Fruit fly (Drosophila melanogaster) whole organism, embryonic: ENCODE data around the gene CG14088.
A peak's percentile ranks its signal among the peaks of the same experiment; 100 is the strongest.

ENCODE experiments used
- Adf1 ChIP-seq: fragments of 200-800 bp; sonication (Bioruptor generic); IDR thresholded peaks from 2 replicates; pipeline ENCODE4 v1.3.6; 2022; ENCODE audit warnings: missing biosample characterization, missing genetic modification characterization
- B-H1 ChIP-seq: fragments of 200-800 bp; sonication (Bioruptor generic); IDR thresholded peaks from 3 replicates; pipeline ENCODE4 v1.3.6; 2022; ENCODE audit warnings: missing biosample characterization, missing genetic modification characterization
- CG10979 ChIP-seq: fragments of 200-800 bp; sonication (Bioruptor generic); optimal IDR thresholded peaks from 2 replicates; lab custom pipeline; 2018; ENCODE audit warnings: missing biosample characterization, mild to moderate bottlenecking, missing genetic modification characterization, moderate library complexity
- CG12071 ChIP-seq: fragments of 200-800 bp; sonication (Bioruptor generic); optimal IDR thresholded peaks from 3 replicates; lab custom pipeline; 2018; ENCODE audit warnings: missing biosample characterization, mild to moderate bottlenecking, missing genetic modification characterization
- CG1233 ChIP-seq: fragments of 200-800 bp; sonication (Bioruptor generic); optimal IDR thresholded peaks from 4 replicates; lab custom pipeline; 2018; ENCODE audit warnings: missing biosample characterization, mild to moderate bottlenecking, missing genetic modification characterization
- CG14710 ChIP-seq: fragments of 200-800 bp; sonication (Bioruptor generic); optimal IDR thresholded peaks from 3 replicates; lab custom pipeline; 2019; ENCODE audit warnings: missing biosample characterization, mild to moderate bottlenecking, missing genetic modification characterization, moderate library complexity
- CG14860 ChIP-seq: fragments of 200-800 bp; sonication (Bioruptor generic); IDR thresholded peaks from 3 replicates; pipeline ENCODE4 v1.3.6; 2022; ENCODE audit warnings: missing biosample characterization, missing genetic modification characterization; ENCODE audit not compliant: partially characterized antibody
- CG14965 ChIP-seq: fragments of 200-800 bp; sonication (Bioruptor generic); optimal IDR thresholded peaks from 2 replicates; lab custom pipeline; 2016; ENCODE audit warnings: missing biosample characterization, missing genetic modification characterization, borderline replicate concordance
- CG17568 ChIP-seq: fragments of 200-800 bp; sonication (Bioruptor generic); optimal IDR thresholded peaks from 2 replicates; lab custom pipeline; 2018; ENCODE audit warnings: missing biosample characterization, mild to moderate bottlenecking, missing genetic modification characterization, moderate library complexity
- CG17829 ChIP-seq: fragments of 200-800 bp; optimal IDR thresholded peaks from 2 replicates; lab custom pipeline; 2019; ENCODE audit warnings: missing biosample characterization, mild to moderate bottlenecking, missing genetic modification characterization, moderate library complexity
- CG31388 ChIP-seq: fragments of 200-800 bp; sonication (Bioruptor generic); optimal IDR thresholded peaks from 2 replicates; lab custom pipeline; 2016; ENCODE audit warnings: missing biosample characterization, missing genetic modification characterization
- CG33557 ChIP-seq: fragments of 200-800 bp; sonication (Bioruptor generic); optimal IDR thresholded peaks from 2 replicates; lab custom pipeline; 2019; ENCODE audit warnings: missing biosample characterization, mild to moderate bottlenecking, missing genetic modification characterization, moderate library complexity
- CG3407 ChIP-seq: fragments of 200-800 bp; sonication (Bioruptor generic); optimal IDR thresholded peaks from 2 replicates; lab custom pipeline; 2018; ENCODE audit warnings: missing biosample characterization, mild to moderate bottlenecking, missing genetic modification characterization
- CG6683 ChIP-seq: fragments of 200-800 bp; sonication (Bioruptor generic); optimal IDR thresholded peaks from 2 replicates; lab custom pipeline; 2017; ENCODE audit warnings: missing biosample characterization, mild to moderate bottlenecking, missing genetic modification characterization, missing genetic modification reagents
- CG7745 ChIP-seq: fragments of 200-800 bp; sonication (Bioruptor generic); optimal IDR thresholded peaks from 2 replicates; lab custom pipeline; 2018; ENCODE audit warnings: missing biosample characterization, mild to moderate bottlenecking, missing genetic modification characterization, moderate library complexity
- CG7928 ChIP-seq: fragments of 200-800 bp; sonication (Bioruptor generic); optimal IDR thresholded peaks from 2 replicates; lab custom pipeline; 2017; ENCODE audit warnings: missing biosample characterization, mild to moderate bottlenecking, missing genetic modification characterization
- Dad ChIP-seq: fragments of 200-800 bp; sonication (Bioruptor generic); optimal IDR thresholded peaks from 3 replicates; lab custom pipeline; 2016; ENCODE audit warnings: missing biosample characterization, missing genetic modification characterization
- Elba2 ChIP-seq: fragments of 200-800 bp; sonication (Bioruptor generic); optimal IDR thresholded peaks from 3 replicates; lab custom pipeline; 2016; ENCODE audit warnings: missing biosample characterization, missing genetic modification characterization
- Gsc ChIP-seq: fragments of 200-800 bp; sonication (Bioruptor generic); IDR thresholded peaks from 2 replicates; pipeline ENCODE4 v1.3.6; 2022; ENCODE audit warnings: missing biosample characterization, missing genetic modification characterization
- HHEX ChIP-seq: fragments of 200-800 bp; sonication (Bioruptor generic); optimal IDR thresholded peaks from 3 replicates; lab custom pipeline; 2017; ENCODE audit warnings: missing biosample characterization, mild to moderate bottlenecking, missing genetic modification characterization, missing genetic modification reagents
- HLH4C ChIP-seq: fragments of 200-800 bp; sonication (Bioruptor generic); IDR thresholded peaks from 3 replicates; pipeline ENCODE4 v1.3.6; 2022; ENCODE audit warnings: missing biosample characterization, missing genetic modification characterization; ENCODE audit not compliant: partially characterized antibody
- MBD-R2 ChIP-seq: fragments of 200-800 bp; sonication (Bioruptor generic); IDR thresholded peaks from 2 replicates; pipeline ENCODE4 v1.3.6; 2022; ENCODE audit warnings: missing biosample characterization, missing genetic modification characterization
- Mrtf ChIP-seq: fragments of 200-800 bp; sonication (Bioruptor generic); IDR thresholded peaks from 3 replicates; pipeline ENCODE4 v1.3.6; 2022; ENCODE audit warnings: missing biosample characterization, missing genetic modification characterization
- NfI ChIP-seq: fragments of 200-800 bp; sonication (Bioruptor generic); optimal IDR thresholded peaks from 3 replicates; lab custom pipeline; 2018; ENCODE audit warnings: missing biosample characterization, mild to moderate bottlenecking, missing genetic modification characterization, moderate library complexity
- PHDP ChIP-seq: fragments of 200-800 bp; sonication (Bioruptor generic); optimal IDR thresholded peaks from 3 replicates; lab custom pipeline; 2018; ENCODE audit warnings: missing biosample characterization, mild to moderate bottlenecking, missing genetic modification characterization, moderate library complexity
- Ssrp ChIP-seq: fragments of 200-800 bp; sonication (Bioruptor generic); optimal IDR thresholded peaks from 2 replicates; lab custom pipeline; 2018; ENCODE audit warnings: missing biosample characterization, mild to moderate bottlenecking, missing genetic modification characterization, moderate library complexity
- TFAM ChIP-seq: fragments of 200-800 bp; sonication (Bioruptor generic); optimal IDR thresholded peaks from 2 replicates; lab custom pipeline; 2017; ENCODE audit warnings: missing biosample characterization, missing genetic modification characterization, inconsistent platforms
- ab ChIP-seq: fragments of 200-800 bp; sonication (Bioruptor generic); optimal IDR thresholded peaks from 2 replicates; lab custom pipeline; 2016; ENCODE audit warnings: missing biosample characterization, missing genetic modification characterization
- cato ChIP-seq: fragments of 200-800 bp; sonication (Bioruptor generic); optimal IDR thresholded peaks from 2 replicates; lab custom pipeline; 2016; ENCODE audit warnings: missing biosample characterization, missing genetic modification characterization, borderline replicate concordance
- dimm ChIP-seq: fragments of 200-800 bp; sonication (Bioruptor generic); IDR thresholded peaks from 2 replicates; pipeline ENCODE4 v1.3.6; 2022; ENCODE audit warnings: missing biosample characterization, missing genetic modification characterization
- dm ChIP-seq: fragments of 200-800 bp; sonication (Bioruptor generic); optimal IDR thresholded peaks from 3 replicates; lab custom pipeline; 2016; ENCODE audit warnings: missing biosample characterization, missing genetic modification characterization
- eve ChIP-seq, 2 experiments: fragments of >200 bp; optimal IDR thresholded peaks; 2 replicates each; lab custom pipeline; 2017; ENCODE audit warnings: missing biosample characterization in 2 of 2, missing genetic modification characterization in 2 of 2
- fd102C ChIP-seq: fragments of 200-800 bp; sonication (Bioruptor generic); optimal IDR thresholded peaks from 2 replicates; lab custom pipeline; 2018; ENCODE audit warnings: missing biosample characterization, mild to moderate bottlenecking, missing genetic modification characterization, moderate library complexity
- fd64A ChIP-seq: fragments of 200-800 bp; sonication (Bioruptor generic); optimal IDR thresholded peaks from 3 replicates; lab custom pipeline; 2018; ENCODE audit warnings: missing biosample characterization, mild to moderate bottlenecking, missing genetic modification characterization
- ftz-f1 ChIP-seq: fragments of 200-800 bp; sonication (Bioruptor generic); optimal IDR thresholded peaks from 2 replicates; lab custom pipeline; 2016; ENCODE audit warnings: missing biosample characterization, missing genetic modification characterization
- gcm2 ChIP-seq: fragments of 200-800 bp; sonication (Bioruptor generic); optimal IDR thresholded peaks from 2 replicates; lab custom pipeline; 2016; ENCODE audit warnings: missing biosample characterization, missing genetic modification characterization
- gsb ChIP-seq: fragments of 200-800 bp; sonication (Bioruptor generic); IDR thresholded peaks from 2 replicates; pipeline ENCODE4 v1.3.6; 2022; ENCODE audit warnings: missing biosample characterization, missing genetic modification characterization
- hbn ChIP-seq: fragments of 200-800 bp; sonication (Bioruptor generic); IDR thresholded peaks from 2 replicates; pipeline ENCODE4 v1.3.6; 2022; ENCODE audit warnings: missing biosample characterization, missing genetic modification characterization; ENCODE audit not compliant: partially characterized antibody
- lab ChIP-seq: fragments of 200-800 bp; sonication (Bioruptor generic); optimal IDR thresholded peaks from 3 replicates; lab custom pipeline; 2017; ENCODE audit warnings: missing biosample characterization, missing genetic modification characterization, mild to moderate bottlenecking, moderate library complexity, missing genetic modification reagents
- lbe ChIP-seq: fragments of 200-800 bp; sonication (Bioruptor generic); optimal IDR thresholded peaks from 2 replicates; lab custom pipeline; 2016; ENCODE audit warnings: missing biosample characterization, mild to moderate bottlenecking, missing genetic modification characterization
- lov ChIP-seq, 2 experiments: fragments of 200-800 bp in 1 of 2; fragments of >200 bp in 1 of 2; sonication (Bioruptor generic) in 1 of 2; IDR thresholded peaks in 1 of 2; optimal IDR thresholded peaks in 1 of 2; 2 replicates in 1 of 2; 3 replicates in 1 of 2; pipeline versions ENCODE4 v1.3.6 to Lab custom; 2017 to 2022; ENCODE audit warnings: missing biosample characterization in 1 of 2, missing genetic modification characterization in 1 of 2
- org-1 ChIP-seq: fragments of 200-800 bp; sonication (Bioruptor generic); optimal IDR thresholded peaks from 2 replicates; lab custom pipeline; 2017; ENCODE audit warnings: missing biosample characterization, missing genetic modification characterization
- ro ChIP-seq: fragments of 200-800 bp; sonication (Bioruptor generic); IDR thresholded peaks from 2 replicates; pipeline ENCODE4 v1.3.6; 2022; ENCODE audit warnings: missing biosample characterization, missing genetic modification characterization
- sim ChIP-seq: fragments of 200-800 bp; sonication (Bioruptor generic); IDR thresholded peaks from 2 replicates; pipeline ENCODE4 v1.3.6; 2022; ENCODE audit warnings: missing biosample characterization, missing genetic modification characterization
- slbo ChIP-seq: fragments of 200-800 bp; sonication (Bioruptor generic); IDR thresholded peaks from 2 replicates; pipeline ENCODE4 v1.3.6; 2022; ENCODE audit warnings: missing biosample characterization, missing genetic modification characterization
- slou ChIP-seq: fragments of 200-800 bp; sonication (Bioruptor generic); optimal IDR thresholded peaks from 3 replicates; lab custom pipeline; 2016; ENCODE audit warnings: missing biosample characterization, missing genetic modification characterization
- toy ChIP-seq: fragments of 200-800 bp; sonication (Bioruptor generic); IDR thresholded peaks from 2 replicates; pipeline ENCODE4 v1.3.6; 2022; ENCODE audit warnings: missing biosample characterization, missing genetic modification characterization
- trh ChIP-seq: fragments of 200-800 bp; sonication (Bioruptor generic); optimal IDR thresholded peaks from 2 replicates; lab custom pipeline; 2016; ENCODE audit warnings: missing biosample characterization, missing genetic modification characterization
- wor ChIP-seq: fragments of 200-800 bp; sonication (Bioruptor generic); IDR thresholded peaks from 2 replicates; pipeline ENCODE4 v1.3.6; 2022; ENCODE audit warnings: missing biosample characterization, missing genetic modification characterization
- zfh1 ChIP-seq: fragments of 200-800 bp; sonication (Bioruptor generic); IDR thresholded peaks from 3 replicates; pipeline ENCODE4 v1.3.6; 2022; ENCODE audit warnings: missing biosample characterization, missing genetic modification characterization

The CG14088 gene

dm6 chr3L:19263480-19264140, 6.8 kb downstream of the CG14088 start, which contains the start of the genes CG42374 and Mettl5 (continued):
- TF ChIP-seq HLH4C (GFP tag; lab: Robert Waterston, UW) (no peak), CG14860 (GFP tag; lab: Robert Waterston, UW) (no peak), slbo (GFP tag; lab: Robert Waterston, UW) (peak; percentile 56), B-H1 (GFP tag; lab: Robert Waterston, UW) (no peak; the same call in 2 of the 3 replicates), NfI (GFP tag; lab: Kevin White, UChicago) (peak; percentile 30), hbn (GFP tag; lab: Robert Waterston, UW) (no peak), lov (optimal IDR thresholded peaks at IDR 0.05; lab: Kevin White, UChicago) (no peak), lov (GFP tag; IDR thresholded peaks at IDR 0.05; lab: Robert Waterston, UW) (no peak), CG14710 (tag; lab: Kevin White, UChicago) (no peak), HHEX (GFP tag; lab: Kevin White, UChicago) (peak; percentile 49), Ssrp (tag; lab: Kevin White, UChicago) (peak; percentile 31), CG31388 (no peak), sim (GFP tag; lab: Robert Waterston, UW) (no peak), ro (GFP tag; lab: Robert Waterston, UW) (no peak), MBD-R2 (GFP tag; lab: Robert Waterston, UW) (no peak), org-1 (GFP tag; lab: Kevin White, UChicago) (no peak), lab (GFP tag; lab: Kevin White, UChicago) (peak; percentile 59), Gsc (GFP tag; lab: Robert Waterston, UW) (no peak), CG33557 (GFP tag; lab: Kevin White, UChicago) (no peak), CG14965 (GFP tag; lab: Kevin White, UChicago) (no peak), CG17568 (GFP tag; lab: Kevin White, UChicago) (no peak), eve (GFP tag; optimal IDR thresholded peaks at IDR 0.05; lab: Kevin White, UChicago) (no peak), fd64A (GFP tag; lab: Kevin White, UChicago) (no peak), zfh1 (GFP tag; lab: Robert Waterston, UW) (peak; percentile 70; the same call in 1 of the 3 replicates), Dad (GFP tag; lab: Kevin White, UChicago) (no peak), ab (GFP tag; lab: Kevin White, UChicago) (no peak), gsb (GFP tag; lab: Robert Waterston, UW) (no peak), Elba2 (GFP tag; lab: Kevin White, UChicago) (no peak), wor (GFP tag; lab: Robert Waterston, UW) (no peak), Mrtf (GFP tag; lab: Robert Waterston, UW) (no peak), slou (no peak), CG10979 (tag; lab: Kevin White, UChicago) (peak; percentile 32), ftz-f1 (peak; percentile 14), fd102C (GFP tag; lab: Kevin White, UChicago) (no peak), dimm (GFP tag; lab: Robert Waterston, UW) (no peak), CG7928 (no peak), TFAM (no peak), trh (no peak), CG17829 (tag; lab: Kevin White, UChicago) (no peak), Adf1 (GFP tag; lab: Robert Waterston, UW) (no peak; the same call in 1 of the 2 replicates), CG7745 (tag; lab: Kevin White, UChicago) (no peak), gcm2 (GFP tag; lab: Kevin White, UChicago) (no peak), lbe (GFP tag; lab: Kevin White, UChicago) (no peak), cato (no peak), CG6683 (GFP tag; lab: Kevin White, UChicago) (peak; percentile 12), PHDP (tag; lab: Kevin White, UChicago) (peak; percentile 61), CG3407 (GFP tag; lab: Kevin White, UChicago) (peak; percentile 7), CG12071 (peak; percentile 44), toy (no peak), dm (no peak), CG1233 (GFP tag; lab: Kevin White, UChicago) (peak; percentile 47)
